Fruit fly (Drosophila melanogaster) whole organism, embryonic: ENCODE data around the gene CG14961.

Experiments used
- Awh ChIP-seq: fragments of 200-800 bp; sonication (Bioruptor generic); IDR thresholded peaks from 2 replicates; pipeline ENCODE4, ENCODE4 v1.3.6; 2022; ENCODE audit warnings: missing biosample characterization, missing genetic modification characterization
- B-H1 ChIP-seq: fragments of 200-800 bp; sonication (Bioruptor generic); IDR thresholded peaks from 3 replicates; pipeline ENCODE4 v1.3.6; 2022; ENCODE audit warnings: missing biosample characterization, missing genetic modification characterization
- BtbVII ChIP-seq: fragments of 200-800 bp; sonication (Bioruptor generic); optimal IDR thresholded peaks from 3 replicates; lab custom pipeline; 2017; ENCODE audit warnings: missing biosample characterization, mild to moderate bottlenecking, missing genetic modification characterization
- CG10147 ChIP-seq: fragments of 200-800 bp; sonication (Bioruptor generic); optimal IDR thresholded peaks from 2 replicates; lab custom pipeline; 2019; ENCODE audit warnings: missing biosample characterization, mild to moderate bottlenecking, missing genetic modification characterization, moderate library complexity
- CG10462 ChIP-seq: fragments of 200-800 bp; sonication (Bioruptor generic); optimal IDR thresholded peaks from 2 replicates; lab custom pipeline; 2016; ENCODE audit warnings: missing biosample characterization, missing genetic modification characterization
- CG11398 ChIP-seq: fragments of 200-800 bp; sonication (Bioruptor generic); optimal IDR thresholded peaks from 2 replicates; lab custom pipeline; 2016; ENCODE audit warnings: missing biosample characterization, missing genetic modification characterization
- CG11504 ChIP-seq: fragments of 200-800 bp; sonication (Bioruptor generic); optimal IDR thresholded peaks from 3 replicates; lab custom pipeline; 2019; ENCODE audit warnings: missing biosample characterization, mild to moderate bottlenecking, missing genetic modification characterization, moderate library complexity
- CG12942 ChIP-seq: fragments of 200-800 bp; sonication (Bioruptor generic); optimal IDR thresholded peaks from 3 replicates; lab custom pipeline; 2016; ENCODE audit warnings: missing biosample characterization, missing genetic modification characterization
- CG15073 ChIP-seq: fragments of 200-800 bp; sonication (Bioruptor generic); optimal IDR thresholded peaks from 2 replicates; lab custom pipeline; 2016; ENCODE audit warnings: missing biosample characterization, missing genetic modification characterization
- CG1602 ChIP-seq: fragments of 200-800 bp; sonication (Bioruptor generic); optimal IDR thresholded peaks from 3 replicates; lab custom pipeline; 2016; ENCODE audit warnings: missing biosample characterization, missing genetic modification characterization
- CG18476 ChIP-seq: fragments of 200-800 bp; sonication (Bioruptor generic); optimal IDR thresholded peaks from 2 replicates; lab custom pipeline; 2016; ENCODE audit warnings: missing biosample characterization, mild to moderate bottlenecking, missing genetic modification characterization
- CG30403 ChIP-seq: fragments of 200-800 bp; sonication (Bioruptor generic); optimal IDR thresholded peaks from 3 replicates; lab custom pipeline; 2016; ENCODE audit warnings: missing biosample characterization, missing genetic modification characterization
- CG30431 ChIP-seq: fragments of 200-800 bp; sonication (Bioruptor generic); optimal IDR thresholded peaks from 2 replicates; lab custom pipeline; 2017; ENCODE audit warnings: missing biosample characterization, missing genetic modification characterization
- CG32772 ChIP-seq: fragments of 200-800 bp; sonication (Bioruptor generic); IDR thresholded peaks from 2 replicates; pipeline ENCODE4 v1.3.6; 2022; ENCODE audit warnings: missing biosample characterization, missing genetic modification characterization
- CG33557 ChIP-seq: fragments of 200-800 bp; sonication (Bioruptor generic); optimal IDR thresholded peaks from 2 replicates; lab custom pipeline; 2019; ENCODE audit warnings: missing biosample characterization, mild to moderate bottlenecking, missing genetic modification characterization, moderate library complexity
- CG4424 ChIP-seq: fragments of 200-800 bp; sonication (Bioruptor generic); optimal IDR thresholded peaks from 3 replicates; lab custom pipeline; 2016; ENCODE audit warnings: missing biosample characterization, missing genetic modification characterization
- CG5180 ChIP-seq: fragments of 200-800 bp; sonication (Bioruptor generic); optimal IDR thresholded peaks from 3 replicates; lab custom pipeline; 2017; ENCODE audit warnings: missing biosample characterization, missing genetic modification characterization, mild to moderate bottlenecking, moderate library complexity, missing genetic modification reagents
- CG9437 ChIP-seq: fragments of 200-800 bp; sonication (Bioruptor generic); optimal IDR thresholded peaks from 2 replicates; lab custom pipeline; 2018; ENCODE audit warnings: missing biosample characterization, mild to moderate bottlenecking, missing genetic modification characterization
- Camta ChIP-seq: fragments of 200-800 bp; sonication (Bioruptor generic); optimal IDR thresholded peaks from 2 replicates; lab custom pipeline; 2016; ENCODE audit warnings: missing biosample characterization, missing genetic modification characterization
- Dek ChIP-seq: fragments of 200-800 bp; sonication (Bioruptor generic); optimal IDR thresholded peaks from 3 replicates; lab custom pipeline; 2019; ENCODE audit warnings: missing biosample characterization, mild to moderate bottlenecking, missing genetic modification characterization, moderate library complexity
- Doc3 ChIP-seq: fragments of 200-800 bp; sonication (Bioruptor generic); IDR thresholded peaks from 3 replicates; pipeline ENCODE4 v1.3.6; 2022; ENCODE audit warnings: missing biosample characterization, missing genetic modification characterization; ENCODE audit not compliant: partially characterized antibody
- Fer2 ChIP-seq: fragments of 200-800 bp; sonication (Bioruptor generic); optimal IDR thresholded peaks from 2 replicates; lab custom pipeline; 2018; ENCODE audit warnings: missing biosample characterization, mild to moderate bottlenecking, missing genetic modification characterization, moderate library complexity
- Fer3 ChIP-seq: fragments of 200-800 bp; sonication (Bioruptor generic); optimal IDR thresholded peaks from 2 replicates; lab custom pipeline; 2018; ENCODE audit warnings: missing biosample characterization, mild to moderate bottlenecking, missing genetic modification characterization, moderate library complexity
- Gug ChIP-seq: fragments of 200-800 bp; sonication (Bioruptor generic); IDR thresholded peaks from 4 replicates; pipeline ENCODE4 v1.3.6; 2022; ENCODE audit warnings: missing biosample characterization, missing genetic modification characterization
- HLHmδ ChIP-seq: fragments of 200-800 bp; sonication (Bioruptor generic); optimal IDR thresholded peaks from 2 replicates; lab custom pipeline; 2018; ENCODE audit warnings: missing biosample characterization, mild to moderate bottlenecking, missing genetic modification characterization, moderate library complexity
- Med ChIP-seq: fragments of 200-800 bp; sonication (Bioruptor generic); peaks from one replicate; lab custom pipeline; 2016; ENCODE audit warnings: missing biosample characterization, missing genetic modification characterization, mild to moderate bottlenecking, inconsistent platforms, moderate library complexity
- NC2α ChIP-seq: fragments of 200-800 bp; sonication (Bioruptor generic); optimal IDR thresholded peaks from 2 replicates; lab custom pipeline; 2016; ENCODE audit warnings: missing biosample characterization, missing genetic modification characterization
- Nf-YA ChIP-seq: fragments of 200-800 bp; sonication (Bioruptor generic); IDR thresholded peaks from 2 replicates; pipeline ENCODE4 v1.3.6; 2022; ENCODE audit warnings: missing biosample characterization, missing genetic modification characterization
- Ravus ChIP-seq: fragments of 200-800 bp; sonication (Bioruptor generic); IDR thresholded peaks from 2 replicates; pipeline ENCODE4 v1.3.6; 2022; ENCODE audit warnings: missing biosample characterization, missing genetic modification characterization
- Rx ChIP-seq: fragments of 200-800 bp; sonication (Bioruptor generic); IDR thresholded peaks from 2 replicates; pipeline ENCODE4 v1.3.6; 2022; ENCODE audit warnings: missing biosample characterization, missing genetic modification characterization
- Sry-β ChIP-seq: fragments of 200-800 bp; sonication (Bioruptor generic); optimal IDR thresholded peaks from 2 replicates; lab custom pipeline; 2018; ENCODE audit warnings: missing biosample characterization, mild to moderate bottlenecking, missing genetic modification characterization, moderate library complexity
- Sry-δ ChIP-seq: fragments of 200-800 bp; sonication (Bioruptor generic); optimal IDR thresholded peaks from 2 replicates; lab custom pipeline; 2016; ENCODE audit warnings: missing biosample characterization, missing genetic modification characterization
- abd-A ChIP-seq: fragments of 200-800 bp; sonication (Bioruptor generic); optimal IDR thresholded peaks from 3 replicates; lab custom pipeline; 2019; ENCODE audit warnings: missing biosample characterization, mild to moderate bottlenecking, missing genetic modification characterization, moderate library complexity
- br ChIP-seq: fragments of >200 bp; optimal IDR thresholded peaks from 2 replicates; lab custom pipeline; 2017
- bsh ChIP-seq, 2 experiments: fragments of 200-800 bp; sonication (Bioruptor generic); optimal IDR thresholded peaks; 2 replicates each; lab custom pipeline; 2017 to 2018; ENCODE audit warnings: mild to moderate bottlenecking in 2 of 2, missing biosample characterization in 2 of 2, missing genetic modification characterization in 2 of 2, moderate library complexity in 1 of 2
- btn ChIP-seq: fragments of 200-800 bp; sonication (Bioruptor generic); optimal IDR thresholded peaks from 2 replicates; lab custom pipeline; 2016; ENCODE audit warnings: missing biosample characterization, missing genetic modification characterization
- caup ChIP-seq: fragments of 200-800 bp; sonication (Bioruptor generic); optimal IDR thresholded peaks from 3 replicates; lab custom pipeline; 2017; ENCODE audit warnings: missing biosample characterization, mild to moderate bottlenecking, missing genetic modification characterization, moderate library complexity; ENCODE audit not compliant: severe bottlenecking
- chif ChIP-seq, 2 experiments: fragments of 200-800 bp; sonication (Bioruptor generic); optimal IDR thresholded peaks; 3 replicates each; lab custom pipeline; 2016; ENCODE audit warnings: missing biosample characterization in 2 of 2, missing genetic modification characterization in 2 of 2
- cwo ChIP-seq: fragments of 200-800 bp; sonication (Bioruptor generic); optimal IDR thresholded peaks from 3 replicates; lab custom pipeline; 2017; ENCODE audit warnings: missing biosample characterization, missing genetic modification characterization, mild to moderate bottlenecking, moderate library complexity, missing genetic modification reagents
- da ChIP-seq: fragments of 200-800 bp; sonication (Bioruptor generic); optimal IDR thresholded peaks from 2 replicates; lab custom pipeline; 2016; ENCODE audit warnings: missing biosample characterization, missing genetic modification characterization
- dpn ChIP-seq, 2 experiments: fragments of 200-800 bp; sonication (Bioruptor generic); optimal IDR thresholded peaks; 3 replicates each; lab custom pipeline; 2016; ENCODE audit warnings: missing biosample characterization in 2 of 2, missing genetic modification characterization in 2 of 2
- ewg ChIP-seq: fragments of 200-800 bp; sonication (Bioruptor generic); optimal IDR thresholded peaks from 3 replicates; lab custom pipeline; 2017; ENCODE audit warnings: mild to moderate bottlenecking, missing biosample characterization, missing genetic modification reagents, missing genetic modification characterization
- h ChIP-seq: fragments of >200 bp; optimal IDR thresholded peaks from 2 replicates; lab custom pipeline; 2017
- kah ChIP-seq: fragments of 200-800 bp; sonication (Bioruptor generic); optimal IDR thresholded peaks from 2 replicates; lab custom pipeline; 2018; ENCODE audit warnings: missing biosample characterization, mild to moderate bottlenecking, missing genetic modification characterization
- onecut ChIP-seq: fragments of 200-800 bp; sonication (Bioruptor generic); IDR thresholded peaks from 2 replicates; pipeline ENCODE4 v1.3.6; 2022; ENCODE audit warnings: missing biosample characterization, missing genetic modification characterization
- prd ChIP-seq, 3 experiments: fragments of >200 bp in 2 of 3; fragments of 200-800 bp in 1 of 3; sonication (Bioruptor generic) in 1 of 3; optimal IDR thresholded peaks in 2 of 3; IDR thresholded peaks in 1 of 3; 2 replicates in 2 of 3; 3 replicates in 1 of 3; pipeline versions ENCODE4 v1.3.6 to Lab custom; 2017 to 2022; ENCODE audit warnings: missing biosample characterization in 1 of 3, missing genetic modification characterization in 1 of 3
- repo ChIP-seq: fragments of 200-800 bp; sonication (Bioruptor generic); optimal IDR thresholded peaks from 2 replicates; lab custom pipeline; 2016; ENCODE audit warnings: missing biosample characterization, missing genetic modification characterization
- seq ChIP-seq: fragments of 200-800 bp; sonication (Bioruptor generic); IDR thresholded peaks from 2 replicates; pipeline ENCODE4 v1.3.6; 2022; ENCODE audit warnings: missing biosample characterization, missing genetic modification characterization
- tup ChIP-seq: fragments of 200-800 bp; sonication (Bioruptor generic); optimal IDR thresholded peaks from 2 replicates; lab custom pipeline; 2016; ENCODE audit warnings: missing biosample characterization, mild to moderate bottlenecking, missing genetic modification characterization, moderate library complexity

The CG14961 gene

dm6 chr3L:3336368-3337164 is 6.7 kb downstream of the CG14961 start, which contains the start of the genes Drsl6 and kst (continued):
- TF ChIP-seq CG11398 (GFP tag; lab: Kevin White, UChicago), result peak; percentile 41
- peak; percentile 24; the same call in 1 of the 2 replicates for TF ChIP-seq onecut (GFP tag; lab: Robert Waterston, UW)
- TF ChIP-seq CG33557 (GFP tag; lab: Kevin White, UChicago), result peak; percentile 19
- no peak for TF ChIP-seq CG15073 (GFP tag; lab: Kevin White, UChicago)
- peak; percentile 70; the same call in 1 of the 2 replicates for TF ChIP-seq Awh (GFP tag; lab: Robert Waterston, UW)
- peak; percentile 43 for TF ChIP-seq Camta (GFP tag; lab: Kevin White, UChicago)
- TF ChIP-seq CG11504 (tag; lab: Kevin White, UChicago), result no peak
- TF ChIP-seq Rx (GFP tag; lab: Robert Waterston, UW), result no peak
- no peak for TF ChIP-seq CG12942 (GFP tag; lab: Kevin White, UChicago)
- TF ChIP-seq CG30431, result no peak
- TF ChIP-seq Sry-β, result peak; percentile 25
- TF ChIP-seq chif (GFP tag; optimal IDR thresholded peaks at IDR 0.05; lab: Kevin White, UChicago), result no peak
- no peak for TF ChIP-seq h (lab: Kevin White, UChicago)
- TF ChIP-seq CG4424 (GFP tag; lab: Kevin White, UChicago), result no peak
- no peak for TF ChIP-seq CG32772
- peak in 1 of 2 experiments; percentile 9 for TF ChIP-seq bsh (GFP tag; optimal IDR thresholded peaks at IDR 0.05; lab: Kevin White, UChicago)
- TF ChIP-seq abd-A (tag; lab: Kevin White, UChicago), result no peak
- TF ChIP-seq dpn (GFP tag; optimal IDR thresholded peaks at IDR 0.05; lab: Kevin White, UChicago), result peak in 1 of 2 experiments; percentile 27
- TF ChIP-seq Ravus, result no peak
- no peak for TF ChIP-seq cwo
- TF ChIP-seq ewg (GFP tag; lab: Kevin White, UChicago), result no peak
- peak; percentile 50 for TF ChIP-seq Sry-δ (GFP tag; lab: Kevin White, UChicago)
- TF ChIP-seq BtbVII (GFP tag; lab: Kevin White, UChicago), result no peak
- TF ChIP-seq CG10462 (GFP tag; lab: Kevin White, UChicago), result no peak
- TF ChIP-seq seq (GFP tag; lab: Robert Waterston, UW), result no peak
- peak; percentile 29 for TF ChIP-seq Fer3 (tag; lab: Kevin White, UChicago)
- peak; percentile 40 for TF ChIP-seq kah (GFP tag; lab: Kevin White, UChicago)
- no peak for TF ChIP-seq Fer2 (tag; lab: Kevin White, UChicago)
- no peak for TF ChIP-seq Doc3 (GFP tag; lab: Robert Waterston, UW)
- TF ChIP-seq CG10147, result no peak
- TF ChIP-seq CG9437 (GFP tag; lab: Kevin White, UChicago), result no peak
- no peak for TF ChIP-seq B-H1 (GFP tag; lab: Robert Waterston, UW)
- no peak for TF ChIP-seq da (GFP tag; lab: Kevin White, UChicago)
- no peak for TF ChIP-seq CG5180
- peak; percentile 57 for TF ChIP-seq caup
- TF ChIP-seq tup (GFP tag; lab: Kevin White, UChicago), result no peak
- TF ChIP-seq Dek (tag; lab: Kevin White, UChicago), result peak; percentile 3
- TF ChIP-seq br (lab: Kevin White, UChicago), result no peak
- TF ChIP-seq Nf-YA (GFP tag; lab: Robert Waterston, UW), result peak; percentile 25; the same call in 1 of the 2 replicates
- TF ChIP-seq CG18476 (GFP tag; lab: Kevin White, UChicago), result no peak
- no peak for TF ChIP-seq CG1602 (GFP tag; lab: Kevin White, UChicago)
- TF ChIP-seq btn (GFP tag; lab: Kevin White, UChicago), result no peak
- TF ChIP-seq CG30403 (GFP tag; lab: Kevin White, UChicago), result no peak
- no peak for TF ChIP-seq repo (GFP tag; lab: Kevin White, UChicago)
- TF ChIP-seq Med, result peak; percentile 88
- no peak for TF ChIP-seq HLHmδ
- no peak for TF ChIP-seq prd (optimal IDR thresholded peaks at IDR 0.05; lab: Kevin White, UChicago)
- no peak for TF ChIP-seq prd (GFP tag; IDR thresholded peaks at IDR 0.05; lab: Robert Waterston, UW)
- no peak for TF ChIP-seq NC2α (GFP tag; lab: Kevin White, UChicago)
- no peak for TF ChIP-seq Gug (GFP tag; lab: Robert Waterston, UW)
